Fruit fly (Drosophila melanogaster): ENCODE measurements around the gene CG31103.

dm6 chr3R:25194723-25195577 is 24.2 kb upstream of the CG31103 start, which contains the start of gene CG13653:
- TF ChIP-seq CG8478 (optimal IDR thresholded peaks at IDR 0.05): no peak
- peak in 1 of 2 experiments; percentile 13 for TF ChIP-seq CTCF (optimal IDR thresholded peaks at IDR 0.05)

Measured in S2 (cell line).